Fruit fly (Drosophila melanogaster) whole organism, embryonic: ENCODE measurements around the gene CG6216.
A peak's percentile ranks its signal among the peaks of the same experiment; 100 is the strongest.

Experiments
- Ada2b ChIP-seq: fragments of 200-800 bp; sonication (Bioruptor generic); IDR thresholded peaks from 2 replicates; pipeline ENCODE4 v1.3.6; 2022; ENCODE audit warnings: missing biosample characterization, missing genetic modification characterization
- Adf1 ChIP-seq: fragments of 200-800 bp; sonication (Bioruptor generic); IDR thresholded peaks from 2 replicates; pipeline ENCODE4 v1.3.6; 2022; ENCODE audit warnings: missing biosample characterization, missing genetic modification characterization
- BtbVII ChIP-seq: fragments of 200-800 bp; sonication (Bioruptor generic); optimal IDR thresholded peaks from 3 replicates; lab custom pipeline; 2017; ENCODE audit warnings: missing biosample characterization, mild to moderate bottlenecking, missing genetic modification characterization
- CG10321 ChIP-seq: fragments of 200-800 bp; sonication (Bioruptor generic); IDR thresholded peaks from 2 replicates; pipeline ENCODE4 v1.3.6; 2022; ENCODE audit warnings: missing biosample characterization, missing genetic modification characterization
- CG12071 ChIP-seq: fragments of 200-800 bp; sonication (Bioruptor generic); optimal IDR thresholded peaks from 3 replicates; lab custom pipeline; 2018; ENCODE audit warnings: missing biosample characterization, mild to moderate bottlenecking, missing genetic modification characterization
- CG16815 ChIP-seq: fragments of 200-800 bp; sonication (Bioruptor generic); optimal IDR thresholded peaks from 3 replicates; lab custom pipeline; 2017; ENCODE audit warnings: missing biosample characterization, mild to moderate bottlenecking, missing genetic modification characterization
- CG1832 ChIP-seq: fragments of 200-800 bp; sonication (Bioruptor generic); optimal IDR thresholded peaks from 2 replicates; lab custom pipeline; 2017; ENCODE audit warnings: missing biosample characterization, mild to moderate bottlenecking, missing genetic modification characterization, inconsistent platforms
- CG2712 ChIP-seq: fragments of 200-800 bp; optimal IDR thresholded peaks from 3 replicates; lab custom pipeline; 2019; ENCODE audit warnings: missing biosample characterization, mild to moderate bottlenecking, missing genetic modification characterization, moderate library complexity
- CG3163 ChIP-seq: fragments of 200-800 bp; sonication (Bioruptor generic); optimal IDR thresholded peaks from 3 replicates; lab custom pipeline; 2016; ENCODE audit warnings: missing biosample characterization, missing genetic modification characterization
- CG32532 ChIP-seq: fragments of 200-800 bp; sonication (Bioruptor generic); IDR thresholded peaks from 2 replicates; pipeline ENCODE4 v1.3.6; 2022; ENCODE audit warnings: missing biosample characterization, missing genetic modification characterization
- CG34376 ChIP-seq: fragments of 200-800 bp; sonication (Bioruptor generic); optimal IDR thresholded peaks from 2 replicates; lab custom pipeline; 2018; ENCODE audit warnings: missing biosample characterization, mild to moderate bottlenecking, missing genetic modification characterization
- CG4360 ChIP-seq: fragments of 200-800 bp; sonication (Bioruptor generic); IDR thresholded peaks from 2 replicates; pipeline ENCODE4 v1.3.6; 2022; ENCODE audit warnings: missing biosample characterization, missing genetic modification characterization
- CG4617 ChIP-seq: fragments of 200-800 bp; sonication (Bioruptor generic); optimal IDR thresholded peaks from 3 replicates; lab custom pipeline; 2016; ENCODE audit warnings: missing biosample characterization, missing genetic modification characterization, borderline replicate concordance
- CG4820 ChIP-seq: fragments of 200-800 bp; sonication (Bioruptor generic); optimal IDR thresholded peaks from 3 replicates; lab custom pipeline; 2016; ENCODE audit warnings: missing biosample characterization, missing genetic modification characterization
- CG6854 ChIP-seq: fragments of 200-800 bp; sonication (Bioruptor generic); optimal IDR thresholded peaks from 3 replicates; lab custom pipeline; 2017; ENCODE audit warnings: missing biosample characterization, mild to moderate bottlenecking, missing genetic modification characterization
- CG7372 ChIP-seq: fragments of 200-800 bp; sonication (Bioruptor generic); IDR thresholded peaks from 2 replicates; pipeline ENCODE4 v1.3.6; 2022; ENCODE audit warnings: missing biosample characterization, missing genetic modification characterization
- CG9437 ChIP-seq: fragments of 200-800 bp; sonication (Bioruptor generic); optimal IDR thresholded peaks from 2 replicates; lab custom pipeline; 2018; ENCODE audit warnings: missing biosample characterization, mild to moderate bottlenecking, missing genetic modification characterization
- CG9727 ChIP-seq: fragments of 200-800 bp; sonication (Bioruptor generic); optimal IDR thresholded peaks from 3 replicates; lab custom pipeline; 2017; ENCODE audit warnings: missing biosample characterization, mild to moderate bottlenecking, missing genetic modification characterization
- CG9932 ChIP-seq: fragments of 200-800 bp; sonication (Bioruptor generic); IDR thresholded peaks from 2 replicates; pipeline ENCODE4 v1.3.6; 2022; ENCODE audit warnings: missing biosample characterization, missing genetic modification characterization
- CoRest ChIP-seq: fragments of 200-800 bp; sonication (Bioruptor generic); optimal IDR thresholded peaks from 3 replicates; lab custom pipeline; 2018; ENCODE audit warnings: missing biosample characterization, mild to moderate bottlenecking, missing genetic modification characterization, moderate library complexity
- Drgx ChIP-seq: fragments of 200-800 bp; sonication (Bioruptor generic); IDR thresholded peaks from 2 replicates; pipeline ENCODE4 v1.3.6; 2022; ENCODE audit warnings: missing biosample characterization, missing genetic modification characterization
- E2f2 ChIP-seq: fragments of 200-800 bp; sonication (Bioruptor generic); IDR thresholded peaks from 2 replicates; pipeline ENCODE4 v1.3.6; 2022; ENCODE audit warnings: missing biosample characterization, missing genetic modification characterization
- Gsc ChIP-seq: fragments of 200-800 bp; sonication (Bioruptor generic); IDR thresholded peaks from 2 replicates; pipeline ENCODE4 v1.3.6; 2022; ENCODE audit warnings: missing biosample characterization, missing genetic modification characterization
- Mad ChIP-seq: fragments of 200-800 bp; sonication (Bioruptor generic); optimal IDR thresholded peaks from 2 replicates; lab custom pipeline; 2016; ENCODE audit warnings: missing biosample characterization, missing genetic modification characterization
- Mes4 ChIP-seq: fragments of 200-800 bp; sonication (Bioruptor generic); optimal IDR thresholded peaks from 2 replicates; lab custom pipeline; 2016; ENCODE audit warnings: missing biosample characterization, missing genetic modification characterization
- NC2β ChIP-seq: fragments of 200-800 bp; sonication (Bioruptor generic); optimal IDR thresholded peaks from 2 replicates; lab custom pipeline; 2016; ENCODE audit warnings: missing biosample characterization, missing genetic modification characterization
- Sox100B ChIP-seq: fragments of 200-800 bp; sonication (Bioruptor generic); optimal IDR thresholded peaks from 3 replicates; lab custom pipeline; 2018; ENCODE audit warnings: missing biosample characterization, mild to moderate bottlenecking, missing genetic modification characterization
- Sry-δ ChIP-seq: fragments of 200-800 bp; sonication (Bioruptor generic); optimal IDR thresholded peaks from 2 replicates; lab custom pipeline; 2016; ENCODE audit warnings: missing biosample characterization, missing genetic modification characterization
- Trl ChIP-seq, 3 experiments: fragments of >200 bp in 2 of 3; fragments of 200-800 bp in 1 of 3; sonication (Bioruptor generic) in 1 of 3; optimal IDR thresholded peaks; 2 replicates in 1 of 3; 3 replicates in 2 of 3; lab custom pipeline; 2016 to 2017; ENCODE audit warnings: missing biosample characterization in 1 of 3, missing genetic modification characterization in 1 of 3
- ab ChIP-seq: fragments of 200-800 bp; sonication (Bioruptor generic); optimal IDR thresholded peaks from 2 replicates; lab custom pipeline; 2016; ENCODE audit warnings: missing biosample characterization, missing genetic modification characterization
- al ChIP-seq: fragments of 200-800 bp; sonication (Bioruptor generic); IDR thresholded peaks from 2 replicates; pipeline ENCODE4 v1.3.6; 2022; ENCODE audit warnings: missing biosample characterization, missing genetic modification characterization
- ash1 ChIP-seq: fragments of 200-800 bp; sonication (Bioruptor generic); optimal IDR thresholded peaks from 2 replicates; lab custom pipeline; 2018; ENCODE audit warnings: missing biosample characterization, mild to moderate bottlenecking, missing genetic modification characterization
- bowl ChIP-seq: fragments of 200-800 bp; sonication (Bioruptor generic); IDR thresholded peaks from 2 replicates; pipeline ENCODE4 v1.3.6; 2022; ENCODE audit warnings: missing biosample characterization, missing genetic modification characterization
- cad ChIP-seq: fragments of >200 bp; optimal IDR thresholded peaks from 2 replicates; lab custom pipeline; 2017; ENCODE audit warnings: missing biosample characterization, missing genetic modification characterization
- chm ChIP-seq: fragments of 200-800 bp; sonication (Bioruptor generic); IDR thresholded peaks from 2 replicates; pipeline ENCODE4 v1.3.6; 2022; ENCODE audit warnings: missing biosample characterization, missing genetic modification characterization
- crc ChIP-seq: fragments of 200-800 bp; sonication (Bioruptor generic); optimal IDR thresholded peaks from 2 replicates; lab custom pipeline; 2016; ENCODE audit warnings: missing biosample characterization, missing genetic modification characterization
- crp ChIP-seq, 2 experiments: fragments of 200-800 bp; sonication (Bioruptor generic); optimal IDR thresholded peaks; 2 replicates in 1 of 2; 3 replicates in 1 of 2; lab custom pipeline; 2017; ENCODE audit warnings: missing biosample characterization in 2 of 2, missing genetic modification characterization in 2 of 2, mild to moderate bottlenecking in 1 of 2, moderate library complexity in 1 of 2
- dm ChIP-seq: fragments of 200-800 bp; sonication (Bioruptor generic); optimal IDR thresholded peaks from 3 replicates; lab custom pipeline; 2016; ENCODE audit warnings: missing biosample characterization, missing genetic modification characterization
- emc ChIP-seq: fragments of 200-800 bp; sonication (Bioruptor generic); optimal IDR thresholded peaks from 2 replicates; lab custom pipeline; 2016; ENCODE audit warnings: missing biosample characterization, missing genetic modification characterization
- exex ChIP-seq: fragments of 200-800 bp; sonication (Bioruptor generic); optimal IDR thresholded peaks from 4 replicates; lab custom pipeline; 2018; ENCODE audit warnings: missing biosample characterization, mild to moderate bottlenecking, missing genetic modification characterization, moderate library complexity
- knrl ChIP-seq: fragments of 200-800 bp; sonication (Bioruptor generic); IDR thresholded peaks from 3 replicates; pipeline ENCODE4 v1.3.6; 2022; ENCODE audit warnings: missing biosample characterization, missing genetic modification characterization; ENCODE audit not compliant: partially characterized antibody
- luna ChIP-seq: fragments of 200-800 bp; sonication (Bioruptor generic); optimal IDR thresholded peaks from 2 replicates; lab custom pipeline; 2016; ENCODE audit warnings: missing biosample characterization, missing genetic modification characterization
- maf-S ChIP-seq: fragments of 200-800 bp; sonication (Bioruptor generic); optimal IDR thresholded peaks from 2 replicates; lab custom pipeline; 2016; ENCODE audit warnings: missing biosample characterization, missing genetic modification characterization
- nom ChIP-seq: fragments of 200-800 bp; sonication (Bioruptor generic); optimal IDR thresholded peaks from 2 replicates; lab custom pipeline; 2017; ENCODE audit warnings: missing biosample characterization, missing genetic modification characterization, mild to moderate bottlenecking, moderate library complexity, missing genetic modification reagents
- pros ChIP-seq: fragments of 200-800 bp; sonication (Bioruptor generic); optimal IDR thresholded peaks from 3 replicates; lab custom pipeline; 2019; ENCODE audit warnings: missing biosample characterization, mild to moderate bottlenecking, missing genetic modification characterization, moderate library complexity
- pum ChIP-seq: fragments of 200-800 bp; sonication (Bioruptor generic); optimal IDR thresholded peaks from 2 replicates; lab custom pipeline; 2016; ENCODE audit warnings: missing biosample characterization, missing genetic modification characterization
- row ChIP-seq: fragments of 200-800 bp; sonication (Bioruptor generic); IDR thresholded peaks from 3 replicates; pipeline ENCODE4 v1.3.6; 2022; ENCODE audit warnings: missing biosample characterization, missing genetic modification characterization
- sens ChIP-seq: fragments of 200-800 bp; sonication (Bioruptor generic); peaks from one replicate; lab custom pipeline; 2016; ENCODE audit warnings: missing biosample characterization, missing genetic modification characterization
- tin ChIP-seq: fragments of 200-800 bp; sonication (Bioruptor generic); optimal IDR thresholded peaks from 3 replicates; lab custom pipeline; 2016; ENCODE audit warnings: missing biosample characterization, missing genetic modification characterization
- yki ChIP-seq: fragments of >200 bp; optimal IDR thresholded peaks from 3 replicates; lab custom pipeline; 2018

The CG6216 gene

DNA sequence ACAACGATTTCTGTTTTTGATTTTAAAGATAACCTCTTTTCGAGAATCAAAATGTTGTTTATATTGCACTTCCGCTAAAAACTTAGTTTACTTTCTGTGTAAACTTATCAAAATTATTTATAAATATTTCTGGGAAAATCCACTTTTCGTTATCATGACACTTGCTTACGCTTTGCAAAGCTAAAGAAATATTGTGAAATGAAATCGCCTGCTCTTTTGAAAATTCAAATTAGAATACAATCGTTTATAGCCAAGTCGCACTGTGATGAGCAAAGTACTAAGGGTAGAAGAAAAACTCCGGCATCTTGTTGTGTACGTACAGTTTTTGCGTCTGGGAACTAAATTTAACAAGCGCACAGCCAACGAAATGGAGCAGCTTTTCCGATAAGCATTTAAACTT, 26.1 kb downstream of the CG6216 start (continued):
- peak; percentile 10 for TF ChIP-seq Sox100B (GFP tag; lab: Kevin White, UChicago)
- TF ChIP-seq sens, result peak; percentile 83
- TF ChIP-seq CoRest (tag; lab: Kevin White, UChicago), result peak; percentile 13
- no peak for TF ChIP-seq Sry-δ (GFP tag; lab: Kevin White, UChicago)
- TF ChIP-seq CG6854 (GFP tag; lab: Kevin White, UChicago), result no peak
- no peak for TF ChIP-seq ash1 (GFP tag; lab: Kevin White, UChicago)

- no peak for TF ChIP-seq Gsc (GFP tag; lab: Robert Waterston, UW)
- no peak for TF ChIP-seq CG32532 (GFP tag; lab: Robert Waterston, UW)
- TF ChIP-seq cad, result peak; percentile 75
- no peak for TF ChIP-seq Mad
- peak; percentile 41 for TF ChIP-seq nom (GFP tag; lab: Kevin White, UChicago)
- no peak for TF ChIP-seq CG10321 (GFP tag; lab: Robert Waterston, UW)
- no peak for TF ChIP-seq pros (GFP tag; lab: Kevin White, UChicago)
- TF ChIP-seq CG2712 (tag; lab: Kevin White, UChicago), result no peak
- TF ChIP-seq Adf1 (GFP tag; lab: Robert Waterston, UW), result no peak
- TF ChIP-seq Trl (optimal IDR thresholded peaks at IDR 0.05; lab: Kevin White, UChicago), result peak; percentile 71 to 88
- no peak for TF ChIP-seq Trl (GFP tag; optimal IDR thresholded peaks at IDR 0.05; lab: Kevin White, UChicago)
- no peak for TF ChIP-seq CG4820 (GFP tag; lab: Kevin White, UChicago)
- TF ChIP-seq CG4617, result no peak
- TF ChIP-seq al, result no peak
- no peak for TF ChIP-seq luna (GFP tag; lab: Kevin White, UChicago)
- no peak for TF ChIP-seq CG9727 (GFP tag; lab: Kevin White, UChicago)
- no peak for TF ChIP-seq exex (tag; lab: Kevin White, UChicago)
- TF ChIP-seq CG34376 (GFP tag; lab: Kevin White, UChicago), result no peak
- no peak for TF ChIP-seq CG9932 (GFP tag; lab: Robert Waterston, UW)
- peak in 1 of 2 experiments; percentile 60 for TF ChIP-seq crp (GFP tag; optimal IDR thresholded peaks at IDR 0.05; lab: Kevin White, UChicago)
- no peak for TF ChIP-seq emc
- no peak for TF ChIP-seq CG9437 (GFP tag; lab: Kevin White, UChicago)
- TF ChIP-seq Drgx, result no peak
- TF ChIP-seq Mes4 (GFP tag; lab: Kevin White, UChicago), result no peak
- no peak for TF ChIP-seq maf-S (GFP tag; lab: Kevin White, UChicago)
- no peak for TF ChIP-seq crc
- TF ChIP-seq E2f2 (GFP tag; lab: Robert Waterston, UW), result no peak
- TF ChIP-seq CG4360 (GFP tag; lab: Robert Waterston, UW), result peak; percentile 84
- TF ChIP-seq CG12071 (GFP tag; lab: Kevin White, UChicago), result no peak
- no peak for TF ChIP-seq ab (GFP tag; lab: Kevin White, UChicago)
- TF ChIP-seq row (GFP tag; lab: Robert Waterston, UW), result no peak
- TF ChIP-seq NC2β (GFP tag; lab: Kevin White, UChicago), result no peak
- no peak for TF ChIP-seq pum (GFP tag; lab: Kevin White, UChicago)
- TF ChIP-seq CG16815 (GFP tag; lab: Kevin White, UChicago), result no peak
- TF ChIP-seq CG3163 (GFP tag; lab: Kevin White, UChicago), result no peak
- TF ChIP-seq bowl (GFP tag; lab: Robert Waterston, UW), result no peak
- no peak for TF ChIP-seq CG7372 (GFP tag; lab: Robert Waterston, UW)
- TF ChIP-seq chm, result no peak
- TF ChIP-seq Ada2b (GFP tag; lab: Robert Waterston, UW), result no peak
- peak; percentile 72 for TF ChIP-seq yki
- TF ChIP-seq dm (GFP tag; lab: Kevin White, UChicago), result no peak
- peak; percentile 48 for TF ChIP-seq CG1832 (GFP tag; lab: Kevin White, UChicago)
- no peak for TF ChIP-seq knrl
- peak; percentile 2 for TF ChIP-seq BtbVII (GFP tag; lab: Kevin White, UChicago)
- no peak for TF ChIP-seq tin (GFP tag; lab: Kevin White, UChicago)
Measured at dm6 chr3L:11123598-11124284, 26.8 kb downstream of the CG6216 start.
